Fruit fly (Drosophila melanogaster) whole organism, embryonic: ENCODE data around the gene CG12539.
A peak's percentile ranks its signal among the peaks of the same experiment; 100 is the strongest.

Experiments
- Antp ChIP-seq: fragments of 200-800 bp; sonication (Bioruptor generic); optimal IDR thresholded peaks from 3 replicates; lab custom pipeline; 2016; ENCODE audit warnings: missing biosample characterization, missing genetic modification characterization
- Asciz ChIP-seq: fragments of 200-800 bp; sonication (Bioruptor generic); optimal IDR thresholded peaks from 2 replicates; lab custom pipeline; 2017; ENCODE audit warnings: missing biosample characterization, mild to moderate bottlenecking, missing genetic modification characterization, missing genetic modification reagents
- BtbVII ChIP-seq: fragments of 200-800 bp; sonication (Bioruptor generic); optimal IDR thresholded peaks from 3 replicates; lab custom pipeline; 2017; ENCODE audit warnings: missing biosample characterization, mild to moderate bottlenecking, missing genetic modification characterization
- CG10267 ChIP-seq: fragments of 200-800 bp; sonication (Bioruptor generic); optimal IDR thresholded peaks from 2 replicates; lab custom pipeline; 2018; ENCODE audit warnings: missing biosample characterization, mild to moderate bottlenecking, missing genetic modification characterization, moderate library complexity
- CG12391 ChIP-seq: fragments of 200-800 bp; sonication (Bioruptor generic); optimal IDR thresholded peaks from 3 replicates; lab custom pipeline; 2018; ENCODE audit warnings: missing biosample characterization, mild to moderate bottlenecking, missing genetic modification characterization, moderate library complexity
- CG13624 ChIP-seq: fragments of 200-800 bp; sonication (Bioruptor generic); optimal IDR thresholded peaks from 2 replicates; lab custom pipeline; 2016; ENCODE audit warnings: missing biosample characterization, missing genetic modification characterization
- CG14014 ChIP-seq: fragments of 200-800 bp; sonication (Bioruptor generic); IDR thresholded peaks from 2 replicates; pipeline ENCODE4 v1.3.6; 2022; ENCODE audit warnings: missing biosample characterization, missing genetic modification characterization
- CG17361 ChIP-seq: fragments of 200-800 bp; sonication (Bioruptor generic); IDR thresholded peaks from 3 replicates; pipeline ENCODE4 v1.3.6; 2022; ENCODE audit warnings: missing biosample characterization, missing genetic modification characterization
- CG17385 ChIP-seq: fragments of 200-800 bp; sonication (Bioruptor generic); optimal IDR thresholded peaks from 3 replicates; lab custom pipeline; 2018; ENCODE audit warnings: missing biosample characterization, mild to moderate bottlenecking, missing genetic modification characterization
- CG2116 ChIP-seq: fragments of 200-800 bp; sonication (Bioruptor generic); optimal IDR thresholded peaks from 3 replicates; lab custom pipeline; 2018; ENCODE audit warnings: missing biosample characterization, mild to moderate bottlenecking, missing genetic modification characterization
- CG30020 ChIP-seq: fragments of 200-800 bp; optimal IDR thresholded peaks from 2 replicates; lab custom pipeline; 2019; ENCODE audit warnings: missing biosample characterization, mild to moderate bottlenecking, missing genetic modification characterization, moderate library complexity
- CG30403 ChIP-seq: fragments of 200-800 bp; sonication (Bioruptor generic); optimal IDR thresholded peaks from 3 replicates; lab custom pipeline; 2016; ENCODE audit warnings: missing biosample characterization, missing genetic modification characterization
- CG30431 ChIP-seq: fragments of 200-800 bp; sonication (Bioruptor generic); optimal IDR thresholded peaks from 2 replicates; lab custom pipeline; 2017; ENCODE audit warnings: missing biosample characterization, missing genetic modification characterization
- CG4360 ChIP-seq: fragments of 200-800 bp; sonication (Bioruptor generic); IDR thresholded peaks from 2 replicates; pipeline ENCODE4 v1.3.6; 2022; ENCODE audit warnings: missing biosample characterization, missing genetic modification characterization
- CG9797 ChIP-seq: fragments of 200-800 bp; sonication (Bioruptor generic); optimal IDR thresholded peaks from 3 replicates; lab custom pipeline; 2018; ENCODE audit warnings: missing biosample characterization, mild to moderate bottlenecking, missing genetic modification characterization
- CG9876 ChIP-seq: fragments of 200-800 bp; sonication (Bioruptor generic); optimal IDR thresholded peaks from 2 replicates; lab custom pipeline; 2016; ENCODE audit warnings: missing biosample characterization, missing genetic modification characterization
- CTCF ChIP-seq: fragments of 200-800 bp; sonication (Bioruptor generic); optimal IDR thresholded peaks from 2 replicates; lab custom pipeline; 2017; ENCODE audit warnings: missing biosample characterization, mild to moderate bottlenecking, missing genetic modification characterization, moderate library complexity
- CoRest ChIP-seq: fragments of 200-800 bp; sonication (Bioruptor generic); optimal IDR thresholded peaks from 3 replicates; lab custom pipeline; 2018; ENCODE audit warnings: missing biosample characterization, mild to moderate bottlenecking, missing genetic modification characterization, moderate library complexity
- D19A ChIP-seq: fragments of 200-800 bp; optimal IDR thresholded peaks from 3 replicates; lab custom pipeline; 2019; ENCODE audit warnings: missing biosample characterization, mild to moderate bottlenecking, missing genetic modification characterization, moderate library complexity
- Dek ChIP-seq: fragments of 200-800 bp; sonication (Bioruptor generic); optimal IDR thresholded peaks from 3 replicates; lab custom pipeline; 2019; ENCODE audit warnings: missing biosample characterization, mild to moderate bottlenecking, missing genetic modification characterization, moderate library complexity
- Dll ChIP-seq: fragments of 200-800 bp; sonication (Bioruptor generic); IDR thresholded peaks from 4 replicates; pipeline ENCODE4 v1.3.6; 2022; ENCODE audit warnings: missing biosample characterization, missing genetic modification characterization; ENCODE audit not compliant: partially characterized antibody
- Doc2 ChIP-seq: fragments of 200-800 bp; sonication (Bioruptor generic); IDR thresholded peaks from 2 replicates; pipeline ENCODE4 v1.3.6; 2022; ENCODE audit warnings: missing biosample characterization, missing genetic modification characterization
- HHEX ChIP-seq: fragments of 200-800 bp; sonication (Bioruptor generic); optimal IDR thresholded peaks from 3 replicates; lab custom pipeline; 2017; ENCODE audit warnings: missing biosample characterization, mild to moderate bottlenecking, missing genetic modification characterization, missing genetic modification reagents
- HLH54F ChIP-seq: fragments of 200-800 bp; sonication (Bioruptor generic); optimal IDR thresholded peaks from 3 replicates; lab custom pipeline; 2016; ENCODE audit warnings: missing biosample characterization, missing genetic modification characterization
- Hsf ChIP-seq: fragments of 200-800 bp; sonication (Bioruptor generic); optimal IDR thresholded peaks from 3 replicates; lab custom pipeline; 2016; ENCODE audit warnings: missing biosample characterization, missing genetic modification characterization
- Lim3 ChIP-seq: fragments of 200-800 bp; sonication (Bioruptor generic); IDR thresholded peaks from 2 replicates; pipeline ENCODE4 v1.3.6; 2022; ENCODE audit warnings: missing biosample characterization, missing genetic modification characterization
- MESR4 ChIP-seq: fragments of 200-800 bp; sonication (Bioruptor generic); optimal IDR thresholded peaks from 2 replicates; lab custom pipeline; 2018; ENCODE audit warnings: missing biosample characterization, mild to moderate bottlenecking, missing genetic modification characterization, moderate library complexity
- Opbp ChIP-seq: fragments of 200-800 bp; sonication (Bioruptor generic); IDR thresholded peaks from 3 replicates; pipeline ENCODE4 v1.3.6; 2022; ENCODE audit warnings: missing biosample characterization, missing genetic modification characterization; ENCODE audit not compliant: partially characterized antibody
- cwo ChIP-seq: fragments of 200-800 bp; sonication (Bioruptor generic); optimal IDR thresholded peaks from 3 replicates; lab custom pipeline; 2017; ENCODE audit warnings: missing biosample characterization, missing genetic modification characterization, mild to moderate bottlenecking, moderate library complexity, missing genetic modification reagents
- exex ChIP-seq: fragments of 200-800 bp; sonication (Bioruptor generic); optimal IDR thresholded peaks from 4 replicates; lab custom pipeline; 2018; ENCODE audit warnings: missing biosample characterization, mild to moderate bottlenecking, missing genetic modification characterization, moderate library complexity
- ftz-f1 ChIP-seq: fragments of 200-800 bp; sonication (Bioruptor generic); optimal IDR thresholded peaks from 2 replicates; lab custom pipeline; 2016; ENCODE audit warnings: missing biosample characterization, missing genetic modification characterization
- hbn ChIP-seq: fragments of 200-800 bp; sonication (Bioruptor generic); IDR thresholded peaks from 2 replicates; pipeline ENCODE4 v1.3.6; 2022; ENCODE audit warnings: missing biosample characterization, missing genetic modification characterization; ENCODE audit not compliant: partially characterized antibody
- hth ChIP-seq: fragments of >200 bp; optimal IDR thresholded peaks from 2 replicates; lab custom pipeline; 2017; ENCODE audit warnings: inconsistent platforms
- inv ChIP-seq: fragments of 200-800 bp; sonication (Bioruptor generic); IDR thresholded peaks from 2 replicates; pipeline ENCODE4 v1.3.6; 2022; ENCODE audit warnings: missing biosample characterization, missing genetic modification characterization; ENCODE audit not compliant: partially characterized antibody
- ken ChIP-seq: fragments of 200-800 bp; sonication (Bioruptor generic); IDR thresholded peaks from 3 replicates; pipeline ENCODE4 v1.3.6; 2022; ENCODE audit warnings: missing biosample characterization, missing genetic modification characterization
- maf-S ChIP-seq: fragments of 200-800 bp; sonication (Bioruptor generic); optimal IDR thresholded peaks from 2 replicates; lab custom pipeline; 2016; ENCODE audit warnings: missing biosample characterization, missing genetic modification characterization
- oc ChIP-seq: fragments of 200-800 bp; sonication (Bioruptor generic); optimal IDR thresholded peaks from 2 replicates; lab custom pipeline; 2018; ENCODE audit warnings: missing biosample characterization, mild to moderate bottlenecking, missing genetic modification characterization, moderate library complexity
- phol ChIP-seq: fragments of 200-800 bp; sonication (Bioruptor generic); optimal IDR thresholded peaks from 3 replicates; lab custom pipeline; 2018; ENCODE audit warnings: missing biosample characterization, mild to moderate bottlenecking, missing genetic modification characterization, moderate library complexity
- pzg ChIP-seq: fragments of 200-800 bp; sonication (Bioruptor generic); optimal IDR thresholded peaks from 3 replicates; lab custom pipeline; 2018; ENCODE audit warnings: missing biosample characterization, mild to moderate bottlenecking, missing genetic modification characterization, moderate library complexity
- row ChIP-seq: fragments of 200-800 bp; sonication (Bioruptor generic); IDR thresholded peaks from 3 replicates; pipeline ENCODE4 v1.3.6; 2022; ENCODE audit warnings: missing biosample characterization, missing genetic modification characterization
- schlank ChIP-seq: fragments of 200-800 bp; sonication (Bioruptor generic); optimal IDR thresholded peaks from 2 replicates; lab custom pipeline; 2018; ENCODE audit warnings: missing biosample characterization, mild to moderate bottlenecking, missing genetic modification characterization
- sens ChIP-seq: fragments of 200-800 bp; sonication (Bioruptor generic); peaks from one replicate; lab custom pipeline; 2016; ENCODE audit warnings: missing biosample characterization, missing genetic modification characterization
- tin ChIP-seq: fragments of 200-800 bp; sonication (Bioruptor generic); optimal IDR thresholded peaks from 3 replicates; lab custom pipeline; 2016; ENCODE audit warnings: missing biosample characterization, missing genetic modification characterization
- tio ChIP-seq: fragments of 200-800 bp; sonication (Bioruptor generic); optimal IDR thresholded peaks from 2 replicates; lab custom pipeline; 2017; ENCODE audit warnings: missing biosample characterization, missing genetic modification characterization, inconsistent platforms
- unc-4 ChIP-seq: fragments of 200-800 bp; sonication (Bioruptor generic); IDR thresholded peaks from 2 replicates; pipeline ENCODE4 v1.3.6; 2022; ENCODE audit warnings: missing biosample characterization, missing genetic modification characterization; ENCODE audit not compliant: partially characterized antibody

Gene CG12539

dm6 chrX:14831713-14832561 lies 12.6 kb downstream of the CG12539 start, which contains the start of gene CG14408 (continued):
- TF ChIP-seq hth (lab: Kevin White, UChicago) (no peak), MESR4 (GFP tag; lab: Kevin White, UChicago) (peak; percentile 67), Opbp (GFP tag; lab: Robert Waterston, UW) (0 out of 3 replicates have a peak, but pooled peaks have one; percentile 31), CG10267 (tag; lab: Kevin White, UChicago) (peak; percentile 25), oc (tag; lab: Kevin White, UChicago) (no peak), exex (tag; lab: Kevin White, UChicago) (no peak), pzg (GFP tag; lab: Kevin White, UChicago) (peak; percentile 10), CG30403 (peak; percentile 11), CG9876 (GFP tag; lab: Kevin White, UChicago) (no peak), CG12391 (tag; lab: Kevin White, UChicago) (peak; percentile 45), inv (GFP tag; lab: Robert Waterston, UW) (peak; percentile 28; the same call in 1 of the 2 replicates), CG30020 (tag; lab: Kevin White, UChicago) (peak; percentile 94), BtbVII (GFP tag; lab: Kevin White, UChicago) (peak; percentile 20), CG17361 (GFP tag; lab: Robert Waterston, UW) (peak; percentile 28; the same call in 2 of the 3 replicates), CTCF (GFP tag; lab: Kevin White, UChicago) (peak; percentile 76), CG13624 (GFP tag; lab: Kevin White, UChicago) (no peak), Dll (GFP tag; lab: Robert Waterston, UW) (peak; percentile 70), sens (peak; percentile 55), hbn (GFP tag; lab: Robert Waterston, UW) (peak; percentile 30; the same call in 1 of the 2 replicates)

DNA sequence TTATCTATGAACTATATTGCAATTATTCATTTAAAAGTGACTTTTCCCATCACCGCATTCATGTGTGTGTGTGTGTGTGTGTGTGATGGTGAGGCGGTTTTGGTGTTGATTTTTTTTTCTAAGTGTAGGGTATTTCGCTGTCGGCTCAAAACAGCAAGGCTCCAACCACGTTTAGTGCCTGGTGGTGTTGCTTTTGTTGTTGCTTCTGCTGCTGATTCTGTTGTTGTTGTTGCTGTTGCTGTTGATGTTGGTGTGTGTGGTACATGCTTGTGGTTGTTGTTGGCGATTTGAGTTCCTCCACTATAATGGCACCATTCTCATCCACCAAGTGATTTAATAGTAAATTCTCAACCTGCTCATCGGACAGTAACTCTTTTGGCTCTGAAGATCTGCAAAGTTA lies 16.9 kb downstream of the CG12539 start:
- TF ChIP-seq CG4360 (GFP tag; lab: Robert Waterston, UW) (peak; percentile 88), tio (no peak), sens (peak; percentile 22), row (0 out of 3 replicates have a peak, but pooled peaks have one; percentile 17), Dek (tag; lab: Kevin White, UChicago) (no peak), CG30431 (no peak), D19A (tag; lab: Kevin White, UChicago) (peak; percentile 19)

DNA sequence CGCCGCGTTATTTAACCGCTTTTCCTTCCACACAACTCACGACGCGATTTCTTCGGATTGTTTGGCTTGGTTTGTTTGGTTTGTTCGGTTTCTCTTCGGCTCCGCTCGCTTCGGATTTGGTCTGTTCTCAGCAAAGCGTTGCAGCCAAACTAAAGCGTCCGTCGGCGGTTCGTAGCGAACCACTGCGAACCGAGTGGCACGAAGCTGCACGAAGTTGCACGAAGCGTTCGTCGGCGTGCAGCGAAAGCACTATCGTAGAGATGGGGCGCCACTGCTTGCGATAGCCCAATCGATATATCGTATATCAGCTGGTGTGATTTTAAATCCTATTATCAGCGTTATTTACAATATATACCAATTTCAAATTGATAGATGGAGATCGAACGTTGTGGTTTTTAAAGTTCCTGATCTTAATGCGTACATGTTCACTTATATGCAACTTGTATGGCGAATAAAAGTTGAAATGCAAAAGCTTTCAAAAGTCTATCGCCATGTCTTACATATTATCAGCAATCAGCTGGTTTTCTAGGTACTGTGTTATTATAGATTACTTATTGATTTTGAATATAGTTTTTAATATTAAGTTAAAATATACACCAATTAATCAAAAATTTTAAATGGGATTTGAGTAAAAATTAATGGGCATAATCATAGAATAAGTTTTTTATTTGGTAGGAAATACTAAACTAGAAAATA lies 18.5 kb downstream of the CG12539 start, which contains the start of gene rut:
Gene rut (minus strand): TSS at position 152 of the 696 bp plus-strand sequence.
- TF ChIP-seq ken (GFP tag; lab: Robert Waterston, UW) (no peak), phol (peak; percentile 1), HHEX (peak; percentile 34), tin (GFP tag; lab: Kevin White, UChicago) (no peak), CoRest (tag; lab: Kevin White, UChicago) (peak; percentile 20), CG17385 (GFP tag; lab: Kevin White, UChicago) (no peak), HLH54F (GFP tag; lab: Kevin White, UChicago) (peak; percentile 23), CG14014 (GFP tag; lab: Robert Waterston, UW) (peak; percentile 56; the same call in 1 of the 2 replicates), Hsf (GFP tag; lab: Kevin White, UChicago) (no peak), cwo (GFP tag; lab: Kevin White, UChicago) (no peak), schlank (tag; lab: Kevin White, UChicago) (no peak), Asciz (GFP tag; lab: Kevin White, UChicago) (no peak), Antp (GFP tag; lab: Kevin White, UChicago) (peak; percentile 34), CG9797 (GFP tag; lab: Kevin White, UChicago) (no peak), Lim3 (GFP tag; lab: Robert Waterston, UW) (no peak), inv (GFP tag; lab: Robert Waterston, UW) (peak; percentile 97), ftz-f1 (GFP tag; lab: Kevin White, UChicago) (peak; percentile 4), unc-4 (GFP tag; lab: Robert Waterston, UW) (peak; percentile 91), Doc2 (GFP tag; lab: Robert Waterston, UW) (no peak), CG2116 (peak; percentile 17), maf-S (GFP tag; lab: Kevin White, UChicago) (no peak)
